Fruit fly (Drosophila melanogaster) whole organism, adult: ENCODE data around the gene TfIIEalpha.

Experiments used
- CG11617 ChIP-seq: fragments of 200-800 bp; sonication (Bioruptor generic); optimal IDR thresholded peaks from 2 replicates; lab custom pipeline; 2017; ENCODE audit warnings: mild to moderate bottlenecking, missing biosample characterization, missing genetic modification reagents, missing genetic modification characterization
- CG7045 ChIP-seq: fragments of 200-800 bp; sonication (Bioruptor generic); optimal IDR thresholded peaks from 2 replicates; lab custom pipeline; 2017; ENCODE audit warnings: missing biosample characterization, mild to moderate bottlenecking, missing genetic modification characterization
- tj ChIP-seq: fragments of 200-800 bp; sonication (Bioruptor generic); optimal IDR thresholded peaks from 3 replicates; lab custom pipeline; 2017; ENCODE audit warnings: missing biosample characterization, mild to moderate bottlenecking, missing genetic modification characterization, moderate library complexity

DNA sequence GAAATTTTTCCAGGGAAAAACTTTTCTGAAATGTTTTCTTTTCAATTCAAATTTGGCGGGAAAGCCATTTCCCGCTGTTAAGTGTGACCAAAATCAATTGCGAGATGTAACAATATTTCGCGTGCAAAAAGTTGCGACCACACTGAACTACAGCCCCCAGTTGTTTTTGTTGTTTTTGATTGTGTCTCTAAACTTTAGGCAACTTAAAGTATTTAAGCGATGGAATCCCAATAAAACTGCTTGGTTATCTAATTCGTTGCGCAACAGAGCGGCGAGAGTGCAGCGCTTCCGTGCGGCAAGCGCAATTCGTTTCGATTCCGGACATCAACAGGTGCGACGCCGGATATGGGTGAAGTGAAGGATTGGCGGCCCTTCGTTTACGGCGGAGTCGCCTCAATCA lies 38.9 kb downstream of the TfIIEalpha start, which contains the start of gene Bmcp:
- TF ChIP-seq CG11617 (GFP tag; lab: Kevin White, UChicago) (no peak), CG7045 (GFP tag; lab: Kevin White, UChicago) (no peak), tj (GFP tag; lab: Kevin White, UChicago) (no peak)
